Worm (Caenorhabditis elegans) whole organism, midembryonic: ENCODE results near the gene srw-77.

Experiments used
- T22C8.4 ChIP-seq: fragments of 200-800 bp; sonication (Bioruptor generic); IDR thresholded peaks from 2 replicates; pipeline ENCODE4 v1.3.6; 2022; ENCODE audit warnings: missing genetic modification characterization, missing compliant biosample characterization
- flt-1 ChIP-seq: fragments of 200-800 bp; sonication (Bioruptor generic); IDR thresholded peaks from 2 replicates; pipeline ENCODE4 v1.3.6; 2022; ENCODE audit warnings: missing genetic modification characterization, missing compliant biosample characterization
- med-1 ChIP-seq: sonication (generic microtip); optimal IDR thresholded peaks from 2 replicates; lab custom pipeline; 2017; ENCODE audit warnings: missing genetic modification characterization, mild to moderate bottlenecking, missing compliant biosample characterization, antibody characterized with exemption, missing genetic modification reagents; ENCODE audit not compliant: insufficient read depth
- ztf-23 ChIP-seq: fragments of 200-800 bp; sonication (Bioruptor generic); IDR thresholded peaks from 2 replicates; pipeline ENCODE4 v1.3.6; 2022; ENCODE audit warnings: missing genetic modification reagents, missing genetic modification characterization, missing compliant biosample characterization
- ztf-29 ChIP-seq: fragments of 200-800 bp; sonication (Bioruptor generic); IDR thresholded peaks from 2 replicates; pipeline ENCODE4 v1.3.6; 2022; ENCODE audit warnings: missing genetic modification reagents, missing genetic modification characterization, missing compliant biosample characterization

DNA sequence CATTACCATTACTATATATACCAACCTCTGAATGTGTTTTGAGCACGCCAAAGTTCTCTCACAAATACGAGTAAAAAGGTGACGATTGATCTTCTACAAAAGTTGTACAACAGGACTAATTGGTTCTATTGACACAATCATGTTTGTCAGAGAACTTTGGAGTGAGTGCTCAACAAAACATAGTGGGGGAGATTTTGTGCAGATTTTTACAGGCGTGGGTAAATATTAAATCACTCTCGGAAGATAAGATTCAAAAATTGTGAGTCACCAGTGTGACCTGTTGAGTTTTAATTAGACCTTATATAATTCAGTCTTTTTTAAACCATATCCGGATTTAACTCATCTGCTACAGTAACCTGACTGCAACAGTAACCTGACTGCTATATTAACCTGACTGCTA, 28.7 kb upstream of the srw-77 start, which contains the start of gene F14F8.8:
- TF ChIP-seq ztf-23 (GFP tag; lab: Robert Waterston, UW): no peak
- no peak for TF ChIP-seq med-1
- TF ChIP-seq flt-1 (GFP tag; lab: Robert Waterston, UW): no peak
- TF ChIP-seq T22C8.4 (GFP tag; lab: Robert Waterston, UW): no peak
- no peak for TF ChIP-seq ztf-29 (GFP tag; lab: Robert Waterston, UW)
